Fruit fly (Drosophila melanogaster) whole organism, embryonic: ENCODE data around the gene Sec10.
A peak's percentile ranks its signal among the peaks of the same experiment; 100 is the strongest.

ENCODE experiments used
- BtbVII ChIP-seq: fragments of 200-800 bp; sonication (Bioruptor generic); optimal IDR thresholded peaks from 3 replicates; lab custom pipeline; 2017; ENCODE audit warnings: missing biosample characterization, mild to moderate bottlenecking, missing genetic modification characterization
- CG10543 ChIP-seq: fragments of 200-800 bp; sonication (Bioruptor generic); optimal IDR thresholded peaks from 3 replicates; lab custom pipeline; 2017; ENCODE audit warnings: missing biosample characterization, mild to moderate bottlenecking, missing genetic modification characterization, moderate library complexity
- CG11085 ChIP-seq: fragments of 200-800 bp; sonication (Bioruptor generic); IDR thresholded peaks from 2 replicates; pipeline ENCODE4 v1.3.6; 2022; ENCODE audit warnings: missing biosample characterization, missing genetic modification characterization
- CG12219 ChIP-seq: fragments of 200-800 bp; sonication (Bioruptor generic); optimal IDR thresholded peaks from 3 replicates; lab custom pipeline; 2018; ENCODE audit warnings: missing biosample characterization, mild to moderate bottlenecking, missing genetic modification characterization
- CG13296 ChIP-seq: fragments of 200-800 bp; sonication (Bioruptor generic); optimal IDR thresholded peaks from 3 replicates; lab custom pipeline; 2018; ENCODE audit warnings: missing biosample characterization, mild to moderate bottlenecking, missing genetic modification characterization
- CG13775 ChIP-seq: fragments of 200-800 bp; sonication (Bioruptor generic); optimal IDR thresholded peaks from 3 replicates; lab custom pipeline; 2017; ENCODE audit warnings: missing biosample characterization, mild to moderate bottlenecking, missing genetic modification characterization
- CG1529 ChIP-seq: fragments of 200-800 bp; sonication (Bioruptor generic); optimal IDR thresholded peaks from 3 replicates; lab custom pipeline; 2018; ENCODE audit warnings: missing biosample characterization, missing genetic modification characterization
- CG17361 ChIP-seq: fragments of 200-800 bp; sonication (Bioruptor generic); IDR thresholded peaks from 3 replicates; pipeline ENCODE4 v1.3.6; 2022; ENCODE audit warnings: missing biosample characterization, missing genetic modification characterization
- CG17829 ChIP-seq: fragments of 200-800 bp; optimal IDR thresholded peaks from 2 replicates; lab custom pipeline; 2019; ENCODE audit warnings: missing biosample characterization, mild to moderate bottlenecking, missing genetic modification characterization, moderate library complexity
- CG18619 ChIP-seq: fragments of 200-800 bp; sonication (Bioruptor generic); optimal IDR thresholded peaks from 3 replicates; lab custom pipeline; 2017; ENCODE audit warnings: missing biosample characterization, mild to moderate bottlenecking, missing genetic modification characterization
- CG2120 ChIP-seq: fragments of 200-800 bp; sonication (Bioruptor generic); optimal IDR thresholded peaks from 3 replicates; lab custom pipeline; 2016; ENCODE audit warnings: missing biosample characterization, missing genetic modification characterization
- CG3163 ChIP-seq: fragments of 200-800 bp; sonication (Bioruptor generic); optimal IDR thresholded peaks from 3 replicates; lab custom pipeline; 2016; ENCODE audit warnings: missing biosample characterization, missing genetic modification characterization
- CG34224 ChIP-seq: fragments of 200-800 bp; sonication (Bioruptor generic); IDR thresholded peaks from 3 replicates; pipeline ENCODE4 v1.3.6; 2022; ENCODE audit warnings: missing biosample characterization, missing genetic modification characterization; ENCODE audit not compliant: partially characterized antibody
- CG3838 ChIP-seq: fragments of 200-800 bp; sonication (Bioruptor generic); optimal IDR thresholded peaks from 3 replicates; lab custom pipeline; 2016; ENCODE audit warnings: missing biosample characterization, missing genetic modification characterization
- CG6272 ChIP-seq: fragments of 200-800 bp; sonication (Bioruptor generic); IDR thresholded peaks from 2 replicates; pipeline ENCODE4 v1.3.6; 2022; ENCODE audit warnings: missing biosample characterization, missing genetic modification characterization
- CG6689 ChIP-seq: fragments of 200-800 bp; sonication (Bioruptor generic); IDR thresholded peaks from 2 replicates; pipeline ENCODE4 v1.3.6; 2022; ENCODE audit warnings: missing biosample characterization, missing genetic modification characterization
- CG6813 ChIP-seq: fragments of 200-800 bp; sonication (Bioruptor generic); optimal IDR thresholded peaks from 2 replicates; lab custom pipeline; 2017; ENCODE audit warnings: missing biosample characterization, missing genetic modification characterization, mild to moderate bottlenecking, moderate library complexity, missing genetic modification reagents
- CG8089 ChIP-seq: fragments of 200-800 bp; sonication (Bioruptor generic); optimal IDR thresholded peaks from 3 replicates; lab custom pipeline; 2016; ENCODE audit warnings: missing biosample characterization, missing genetic modification characterization
- CHES-1-like ChIP-seq: fragments of 200-800 bp; sonication (Bioruptor generic); optimal IDR thresholded peaks from 2 replicates; lab custom pipeline; 2016; ENCODE audit warnings: missing biosample characterization, missing genetic modification characterization
- Camta ChIP-seq: fragments of 200-800 bp; sonication (Bioruptor generic); optimal IDR thresholded peaks from 2 replicates; lab custom pipeline; 2016; ENCODE audit warnings: missing biosample characterization, missing genetic modification characterization
- CkIIα-i1 ChIP-seq: fragments of 200-800 bp; sonication (Bioruptor generic); IDR thresholded peaks from 2 replicates; pipeline ENCODE4 v1.3.6; 2022; ENCODE audit warnings: missing biosample characterization, missing genetic modification characterization
- CrebB ChIP-seq: fragments of 200-800 bp; sonication (Bioruptor generic); optimal IDR thresholded peaks from 3 replicates; lab custom pipeline; 2018; ENCODE audit warnings: missing biosample characterization, mild to moderate bottlenecking, missing genetic modification characterization
- Dip3 ChIP-seq: fragments of 200-800 bp; sonication (Bioruptor generic); optimal IDR thresholded peaks from 3 replicates; lab custom pipeline; 2016; ENCODE audit warnings: missing biosample characterization, missing genetic modification characterization
- Dp ChIP-seq: fragments of 200-800 bp; sonication (Bioruptor generic); optimal IDR thresholded peaks from 2 replicates; lab custom pipeline; 2018; ENCODE audit warnings: missing biosample characterization, mild to moderate bottlenecking, missing genetic modification characterization, moderate library complexity
- E2f1 ChIP-seq: fragments of 200-800 bp; sonication (Bioruptor generic); IDR thresholded peaks from 2 replicates; pipeline ENCODE4 v1.3.6; 2022; ENCODE audit warnings: missing biosample characterization, missing genetic modification characterization
- Gsc ChIP-seq: fragments of 200-800 bp; sonication (Bioruptor generic); IDR thresholded peaks from 2 replicates; pipeline ENCODE4 v1.3.6; 2022; ENCODE audit warnings: missing biosample characterization, missing genetic modification characterization
- H2.0 ChIP-seq: fragments of 200-800 bp; sonication (Bioruptor generic); IDR thresholded peaks from 2 replicates; pipeline ENCODE4 v1.3.6; 2022; ENCODE audit warnings: missing biosample characterization, missing genetic modification characterization
- HLH54F ChIP-seq: fragments of 200-800 bp; sonication (Bioruptor generic); optimal IDR thresholded peaks from 3 replicates; lab custom pipeline; 2016; ENCODE audit warnings: missing biosample characterization, missing genetic modification characterization
- NFAT ChIP-seq: fragments of 200-800 bp; sonication (Bioruptor generic); IDR thresholded peaks from 2 replicates; pipeline ENCODE4 v1.3.6; 2022; ENCODE audit warnings: missing biosample characterization, missing genetic modification characterization
- Six4 ChIP-seq: fragments of 200-800 bp; sonication (Bioruptor generic); optimal IDR thresholded peaks from 2 replicates; lab custom pipeline; 2016; ENCODE audit warnings: missing biosample characterization, missing genetic modification characterization
- Sox100B ChIP-seq: fragments of 200-800 bp; sonication (Bioruptor generic); optimal IDR thresholded peaks from 3 replicates; lab custom pipeline; 2018; ENCODE audit warnings: missing biosample characterization, mild to moderate bottlenecking, missing genetic modification characterization
- Spps ChIP-seq: fragments of 200-800 bp; sonication (Bioruptor generic); optimal IDR thresholded peaks from 2 replicates; lab custom pipeline; 2018; ENCODE audit warnings: missing biosample characterization, mild to moderate bottlenecking, missing genetic modification characterization
- Tbp ChIP-seq: fragments of >200 bp; optimal IDR thresholded peaks from 2 replicates; lab custom pipeline; 2018; ENCODE audit warnings: missing biosample characterization, missing genetic modification characterization
- al ChIP-seq: fragments of 200-800 bp; sonication (Bioruptor generic); IDR thresholded peaks from 2 replicates; pipeline ENCODE4 v1.3.6; 2022; ENCODE audit warnings: missing biosample characterization, missing genetic modification characterization
- amos ChIP-seq: fragments of 200-800 bp; sonication (Bioruptor generic); IDR thresholded peaks from 2 replicates; pipeline ENCODE4 v1.3.6; 2022; ENCODE audit warnings: missing biosample characterization, missing genetic modification characterization; ENCODE audit not compliant: partially characterized antibody
- ato ChIP-seq: fragments of 200-800 bp; sonication (Bioruptor generic); IDR thresholded peaks from 2 replicates; pipeline ENCODE4 v1.3.6; 2022; ENCODE audit warnings: missing biosample characterization, missing genetic modification characterization; ENCODE audit not compliant: partially characterized antibody
- chm ChIP-seq: fragments of 200-800 bp; sonication (Bioruptor generic); IDR thresholded peaks from 2 replicates; pipeline ENCODE4 v1.3.6; 2022; ENCODE audit warnings: missing biosample characterization, missing genetic modification characterization
- esg ChIP-seq: fragments of 200-800 bp; sonication (Bioruptor generic); conservative IDR thresholded peaks from 2 replicates; pipeline ENCODE4 v1.3.6; 2022; ENCODE audit warnings: missing biosample characterization, missing genetic modification characterization
- fru ChIP-seq: fragments of >200 bp; optimal IDR thresholded peaks from 2 replicates; lab custom pipeline; 2017
- gcm ChIP-seq: fragments of 200-800 bp; sonication (Bioruptor generic); optimal IDR thresholded peaks from 2 replicates; lab custom pipeline; 2019; ENCODE audit warnings: missing biosample characterization, mild to moderate bottlenecking, missing genetic modification characterization, moderate library complexity
- gt ChIP-seq: fragments of 200-800 bp; sonication (Bioruptor generic); IDR thresholded peaks from 2 replicates; pipeline ENCODE4 v1.3.6; 2022; ENCODE audit warnings: missing biosample characterization, missing genetic modification characterization
- hkb ChIP-seq, 2 experiments: fragments of 200-800 bp in 1 of 2; fragments of >200 bp in 1 of 2; sonication (Bioruptor generic) in 1 of 2; IDR thresholded peaks in 1 of 2; optimal IDR thresholded peaks in 1 of 2; 2 replicates each; pipeline versions ENCODE4 v1.3.6 to Lab custom; 2017 to 2022; ENCODE audit warnings: missing biosample characterization in 1 of 2, missing genetic modification characterization in 1 of 2
- nerfin-1 ChIP-seq: fragments of 200-800 bp; sonication (Bioruptor generic); optimal IDR thresholded peaks from 3 replicates; lab custom pipeline; 2019; ENCODE audit warnings: missing biosample characterization, mild to moderate bottlenecking, missing genetic modification characterization, moderate library complexity
- nom ChIP-seq: fragments of 200-800 bp; sonication (Bioruptor generic); optimal IDR thresholded peaks from 2 replicates; lab custom pipeline; 2017; ENCODE audit warnings: missing biosample characterization, missing genetic modification characterization, mild to moderate bottlenecking, moderate library complexity, missing genetic modification reagents
- otp ChIP-seq: fragments of 200-800 bp; sonication (Bioruptor generic); IDR thresholded peaks from 3 replicates; pipeline ENCODE4, ENCODE4 v1.3.6; 2022; ENCODE audit warnings: missing biosample characterization, missing genetic modification characterization
- pho ChIP-seq: fragments of 200-800 bp; sonication (Bioruptor generic); optimal IDR thresholded peaks from 2 replicates; lab custom pipeline; 2016; ENCODE audit warnings: missing biosample characterization, missing genetic modification characterization
- pros ChIP-seq: fragments of 200-800 bp; sonication (Bioruptor generic); optimal IDR thresholded peaks from 3 replicates; lab custom pipeline; 2019; ENCODE audit warnings: missing biosample characterization, mild to moderate bottlenecking, missing genetic modification characterization, moderate library complexity
- slbo ChIP-seq: fragments of 200-800 bp; sonication (Bioruptor generic); IDR thresholded peaks from 2 replicates; pipeline ENCODE4 v1.3.6; 2022; ENCODE audit warnings: missing biosample characterization, missing genetic modification characterization
- tap ChIP-seq: fragments of 200-800 bp; optimal IDR thresholded peaks from 3 replicates; lab custom pipeline; 2019; ENCODE audit warnings: missing biosample characterization, mild to moderate bottlenecking, missing genetic modification characterization, moderate library complexity
- vfl ChIP-seq: fragments of 200-800 bp; sonication (Bioruptor generic); optimal IDR thresholded peaks from 2 replicates; lab custom pipeline; 2016; ENCODE audit warnings: missing biosample characterization, missing genetic modification characterization

The Sec10 gene

DNA sequence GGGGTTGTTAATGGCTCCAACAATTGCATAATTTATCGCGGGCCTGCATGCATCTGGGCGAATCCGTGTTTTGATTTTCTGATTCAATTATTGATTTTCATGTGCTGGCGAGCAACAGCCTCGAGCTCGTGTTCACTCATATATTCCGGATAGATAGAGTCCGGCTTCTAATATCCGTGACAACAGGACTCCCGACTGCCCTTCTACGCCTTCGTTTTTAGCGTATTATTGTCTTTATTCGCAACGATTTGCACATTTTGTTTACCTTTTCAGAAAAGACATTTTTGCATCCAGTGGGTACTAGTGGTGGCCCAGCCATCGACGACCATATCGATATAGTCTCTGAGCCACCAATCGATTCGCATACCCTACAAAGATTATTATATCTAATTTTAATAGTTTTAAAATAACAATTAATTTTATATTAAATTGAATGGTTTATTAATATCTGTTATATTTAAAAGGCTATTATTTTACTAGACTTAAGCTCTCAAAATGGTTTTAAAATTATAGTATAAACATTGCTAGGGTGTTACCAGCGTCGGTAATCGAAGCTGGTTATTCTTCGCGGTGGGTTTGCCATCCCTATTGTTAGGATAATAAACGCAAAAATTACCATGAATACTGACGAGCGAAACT, 26.7 kb downstream of the Sec10 start, which contains the start of the genes Myo95E and TBC1d7 (continued):
- peak; percentile 28 for TF ChIP-seq CG3838 (GFP tag; lab: Kevin White, UChicago)
- peak; percentile 96 for TF ChIP-seq CG6272 (GFP tag; lab: Robert Waterston, UW)
- peak; percentile 82 for TF ChIP-seq chm (GFP tag; lab: Robert Waterston, UW)
- 0 out of 2 replicates have a peak, but pooled peaks have one; percentile 31 for TF ChIP-seq CkIIα-i1 (GFP tag; lab: Robert Waterston, UW)
- peak; percentile 91 for TF ChIP-seq al (GFP tag; lab: Robert Waterston, UW)
- TF ChIP-seq CHES-1-like (GFP tag; lab: Kevin White, UChicago), result peak; percentile 48
- peak; percentile 59 for TF ChIP-seq amos
- peak; percentile 48 for TF ChIP-seq nom (GFP tag; lab: Kevin White, UChicago)
- TF ChIP-seq CG17829, result peak; percentile 89
- TF ChIP-seq Spps, result peak; percentile 67
- peak; percentile 73 for TF ChIP-seq CG11085 (GFP tag; lab: Robert Waterston, UW)
- TF ChIP-seq CG6689 (GFP tag; lab: Robert Waterston, UW), result peak; percentile 97
- peak; percentile 84 for TF ChIP-seq CG2120
- TF ChIP-seq esg, result peak; percentile 95
- peak; percentile 10 for TF ChIP-seq Dp (GFP tag; lab: Kevin White, UChicago)
- TF ChIP-seq pho (GFP tag; lab: Kevin White, UChicago), result peak; percentile 27
- TF ChIP-seq CG10543 (GFP tag; lab: Kevin White, UChicago), result no peak
- no peak for TF ChIP-seq Tbp (GFP tag; lab: Kevin White, UChicago)
- no peak for TF ChIP-seq pros (GFP tag; lab: Kevin White, UChicago)
- TF ChIP-seq vfl, result peak; percentile 61
- TF ChIP-seq gcm (GFP tag; lab: Kevin White, UChicago), result no peak
- no peak for TF ChIP-seq CG3163 (GFP tag; lab: Kevin White, UChicago)
- TF ChIP-seq CG6813 (GFP tag; lab: Kevin White, UChicago), result peak; percentile 65
- TF ChIP-seq CG12219, result peak; percentile 63
- peak; percentile 78 for TF ChIP-seq nerfin-1 (tag; lab: Kevin White, UChicago)
- no peak for TF ChIP-seq CG8089 (GFP tag; lab: Kevin White, UChicago)
- TF ChIP-seq Sox100B (GFP tag; lab: Kevin White, UChicago), result peak; percentile 86
- peak; percentile 44 for TF ChIP-seq BtbVII
- TF ChIP-seq Camta (GFP tag; lab: Kevin White, UChicago), result peak; percentile 12
- TF ChIP-seq tap (tag; lab: Kevin White, UChicago), result no peak
- TF ChIP-seq CG13775 (GFP tag; lab: Kevin White, UChicago), result peak; percentile 88
- peak; percentile 77 for TF ChIP-seq CG18619 (GFP tag; lab: Kevin White, UChicago)
- peak; percentile 93 for TF ChIP-seq E2f1 (GFP tag; lab: Robert Waterston, UW)
- TF ChIP-seq Six4 (GFP tag; lab: Kevin White, UChicago), result peak; percentile 76
- peak; percentile 72 for TF ChIP-seq gt
- TF ChIP-seq slbo, result peak; percentile 93
- no peak for TF ChIP-seq hkb (optimal IDR thresholded peaks at IDR 0.05; lab: Kevin White, UChicago)
- TF ChIP-seq hkb (GFP tag; IDR thresholded peaks at IDR 0.05; lab: Robert Waterston, UW), result peak; percentile 92
- peak; percentile 60 for TF ChIP-seq CrebB (tag; lab: Kevin White, UChicago)
- no peak for TF ChIP-seq fru
- TF ChIP-seq HLH54F (GFP tag; lab: Kevin White, UChicago), result peak; percentile 33
- peak; percentile 76 for TF ChIP-seq H2.0 (GFP tag; lab: Robert Waterston, UW)
- TF ChIP-seq Dip3, result peak; percentile 54
- peak; percentile 87 for TF ChIP-seq NFAT (GFP tag; lab: Robert Waterston, UW)
- TF ChIP-seq otp (GFP tag; lab: Robert Waterston, UW), result peak; percentile 85
- peak; percentile 69; the same call in 1 of the 2 replicates for TF ChIP-seq Gsc
- TF ChIP-seq ato (GFP tag; lab: Robert Waterston, UW), result no peak
- TF ChIP-seq CG17361, result peak; percentile 92
- peak; percentile 81 for TF ChIP-seq CG13296 (GFP tag; lab: Kevin White, UChicago)
- TF ChIP-seq CG1529, result no peak
- TF ChIP-seq CG34224 (GFP tag; lab: Robert Waterston, UW), result peak; percentile 71; the same call in 2 of the 3 replicates
